Fruit fly (Drosophila melanogaster) whole organism, embryonic: ENCODE measurements around the gene phr6-4.

Experiments used
- Atf-2 ChIP-seq: fragments of 200-800 bp; sonication (Bioruptor generic); optimal IDR thresholded peaks from 2 replicates; lab custom pipeline; 2016; ENCODE audit warnings: missing biosample characterization, missing genetic modification characterization
- Atf6 ChIP-seq: fragments of 200-800 bp; sonication (Bioruptor generic); IDR thresholded peaks from 2 replicates; pipeline ENCODE4 v1.3.6; 2022; ENCODE audit warnings: missing biosample characterization, missing genetic modification characterization
- B-H2 ChIP-seq: fragments of 200-800 bp; sonication (Bioruptor generic); optimal IDR thresholded peaks from 2 replicates; lab custom pipeline; 2018; ENCODE audit warnings: missing biosample characterization, mild to moderate bottlenecking, missing genetic modification characterization
- CG10543 ChIP-seq: fragments of 200-800 bp; sonication (Bioruptor generic); optimal IDR thresholded peaks from 3 replicates; lab custom pipeline; 2017; ENCODE audit warnings: missing biosample characterization, mild to moderate bottlenecking, missing genetic modification characterization, moderate library complexity
- CG10654 ChIP-seq: fragments of 200-800 bp; sonication (Bioruptor generic); optimal IDR thresholded peaks from 2 replicates; lab custom pipeline; 2016; ENCODE audit warnings: missing biosample characterization, missing genetic modification characterization
- CG11504 ChIP-seq: fragments of 200-800 bp; sonication (Bioruptor generic); optimal IDR thresholded peaks from 3 replicates; lab custom pipeline; 2019; ENCODE audit warnings: missing biosample characterization, mild to moderate bottlenecking, missing genetic modification characterization, moderate library complexity
- CG12219 ChIP-seq: fragments of 200-800 bp; sonication (Bioruptor generic); optimal IDR thresholded peaks from 3 replicates; lab custom pipeline; 2018; ENCODE audit warnings: missing biosample characterization, mild to moderate bottlenecking, missing genetic modification characterization
- CG12391 ChIP-seq: fragments of 200-800 bp; sonication (Bioruptor generic); optimal IDR thresholded peaks from 3 replicates; lab custom pipeline; 2018; ENCODE audit warnings: missing biosample characterization, mild to moderate bottlenecking, missing genetic modification characterization, moderate library complexity
- CG12942 ChIP-seq: fragments of 200-800 bp; sonication (Bioruptor generic); optimal IDR thresholded peaks from 3 replicates; lab custom pipeline; 2016; ENCODE audit warnings: missing biosample characterization, missing genetic modification characterization
- CG13296 ChIP-seq: fragments of 200-800 bp; sonication (Bioruptor generic); optimal IDR thresholded peaks from 3 replicates; lab custom pipeline; 2018; ENCODE audit warnings: missing biosample characterization, mild to moderate bottlenecking, missing genetic modification characterization
- CG13775 ChIP-seq: fragments of 200-800 bp; sonication (Bioruptor generic); optimal IDR thresholded peaks from 3 replicates; lab custom pipeline; 2017; ENCODE audit warnings: missing biosample characterization, mild to moderate bottlenecking, missing genetic modification characterization
- CG14441 ChIP-seq: fragments of 200-800 bp; sonication (Bioruptor generic); IDR thresholded peaks from 2 replicates; pipeline ENCODE4 v1.3.6; 2022; ENCODE audit warnings: missing biosample characterization, missing genetic modification characterization
- CG1603 ChIP-seq: fragments of 200-800 bp; sonication (Bioruptor generic); optimal IDR thresholded peaks from 2 replicates; lab custom pipeline; 2019; ENCODE audit warnings: missing biosample characterization, mild to moderate bottlenecking, missing genetic modification characterization, moderate library complexity
- CG17912 ChIP-seq: fragments of 200-800 bp; sonication (Bioruptor generic); optimal IDR thresholded peaks from 2 replicates; lab custom pipeline; 2018; ENCODE audit warnings: missing biosample characterization, mild to moderate bottlenecking, missing genetic modification characterization
- CG18619 ChIP-seq: fragments of 200-800 bp; sonication (Bioruptor generic); optimal IDR thresholded peaks from 3 replicates; lab custom pipeline; 2017; ENCODE audit warnings: missing biosample characterization, mild to moderate bottlenecking, missing genetic modification characterization
- CG2889 ChIP-seq: fragments of 200-800 bp; sonication (Bioruptor generic); IDR thresholded peaks from 3 replicates; pipeline ENCODE4 v1.3.6; 2022; ENCODE audit warnings: missing biosample characterization, missing genetic modification characterization
- CG33213 ChIP-seq: fragments of 200-800 bp; sonication (Bioruptor generic); optimal IDR thresholded peaks from 3 replicates; lab custom pipeline; 2016; ENCODE audit warnings: missing biosample characterization, missing genetic modification characterization
- CG4282 ChIP-seq: fragments of 200-800 bp; sonication (Bioruptor generic); optimal IDR thresholded peaks from 2 replicates; lab custom pipeline; 2016; ENCODE audit warnings: missing biosample characterization, missing genetic modification characterization
- CG5180 ChIP-seq: fragments of 200-800 bp; sonication (Bioruptor generic); optimal IDR thresholded peaks from 3 replicates; lab custom pipeline; 2017; ENCODE audit warnings: missing biosample characterization, missing genetic modification characterization, mild to moderate bottlenecking, moderate library complexity, missing genetic modification reagents
- CG5953 ChIP-seq: fragments of 200-800 bp; sonication (Bioruptor generic); IDR thresholded peaks from 2 replicates; pipeline ENCODE4 v1.3.6; 2022; ENCODE audit warnings: missing biosample characterization, missing genetic modification characterization
- CG9609 ChIP-seq: fragments of 200-800 bp; sonication (Bioruptor generic); optimal IDR thresholded peaks from 3 replicates; lab custom pipeline; 2016; ENCODE audit warnings: missing biosample characterization, missing genetic modification characterization
- Camta ChIP-seq: fragments of 200-800 bp; sonication (Bioruptor generic); optimal IDR thresholded peaks from 2 replicates; lab custom pipeline; 2016; ENCODE audit warnings: missing biosample characterization, missing genetic modification characterization
- Dad ChIP-seq: fragments of 200-800 bp; sonication (Bioruptor generic); optimal IDR thresholded peaks from 3 replicates; lab custom pipeline; 2016; ENCODE audit warnings: missing biosample characterization, missing genetic modification characterization
- Doc2 ChIP-seq: fragments of 200-800 bp; sonication (Bioruptor generic); IDR thresholded peaks from 2 replicates; pipeline ENCODE4 v1.3.6; 2022; ENCODE audit warnings: missing biosample characterization, missing genetic modification characterization
- ERR ChIP-seq: fragments of 200-800 bp; sonication (Bioruptor generic); optimal IDR thresholded peaks from 2 replicates; lab custom pipeline; 2016; ENCODE audit warnings: missing biosample characterization, missing genetic modification characterization
- Elba2 ChIP-seq: fragments of 200-800 bp; sonication (Bioruptor generic); optimal IDR thresholded peaks from 3 replicates; lab custom pipeline; 2016; ENCODE audit warnings: missing biosample characterization, missing genetic modification characterization
- Fer2 ChIP-seq: fragments of 200-800 bp; sonication (Bioruptor generic); optimal IDR thresholded peaks from 2 replicates; lab custom pipeline; 2018; ENCODE audit warnings: missing biosample characterization, mild to moderate bottlenecking, missing genetic modification characterization, moderate library complexity
- HLH3B ChIP-seq: fragments of 200-800 bp; sonication (Bioruptor generic); IDR thresholded peaks from 2 replicates; pipeline ENCODE4 v1.3.6; 2022; ENCODE audit warnings: missing biosample characterization, missing genetic modification characterization
- HLH54F ChIP-seq: fragments of 200-800 bp; sonication (Bioruptor generic); optimal IDR thresholded peaks from 3 replicates; lab custom pipeline; 2016; ENCODE audit warnings: missing biosample characterization, missing genetic modification characterization
- Hr3 ChIP-seq: fragments of 200-800 bp; sonication (Bioruptor generic); optimal IDR thresholded peaks from 3 replicates; lab custom pipeline; 2016; ENCODE audit warnings: missing biosample characterization, missing genetic modification characterization
- Kr ChIP-seq: fragments of 200-800 bp; sonication (Bioruptor generic); optimal IDR thresholded peaks from 2 replicates; lab custom pipeline; 2017; ENCODE audit warnings: missing biosample characterization, mild to moderate bottlenecking, missing genetic modification characterization
- MTF-1 ChIP-seq: fragments of 200-800 bp; sonication (Bioruptor generic); optimal IDR thresholded peaks from 2 replicates; lab custom pipeline; 2018; ENCODE audit warnings: missing biosample characterization, mild to moderate bottlenecking, missing genetic modification characterization, borderline replicate concordance
- NC2β ChIP-seq: fragments of 200-800 bp; sonication (Bioruptor generic); optimal IDR thresholded peaks from 2 replicates; lab custom pipeline; 2016; ENCODE audit warnings: missing biosample characterization, missing genetic modification characterization
- Ptx1 ChIP-seq: fragments of 200-800 bp; sonication (Bioruptor generic); IDR thresholded peaks from 2 replicates; pipeline ENCODE4 v1.3.6; 2022; ENCODE audit warnings: missing biosample characterization, missing genetic modification characterization
- Side ChIP-seq: fragments of 200-800 bp; sonication (Bioruptor generic); optimal IDR thresholded peaks from 2 replicates; lab custom pipeline; 2016; ENCODE audit warnings: missing biosample characterization, missing genetic modification characterization
- Trl ChIP-seq, 3 experiments: fragments of >200 bp in 2 of 3; fragments of 200-800 bp in 1 of 3; sonication (Bioruptor generic) in 1 of 3; optimal IDR thresholded peaks; 2 replicates in 1 of 3; 3 replicates in 2 of 3; lab custom pipeline; 2016 to 2017; ENCODE audit warnings: missing biosample characterization in 1 of 3, missing genetic modification characterization in 1 of 3
- abd-A ChIP-seq: fragments of 200-800 bp; sonication (Bioruptor generic); optimal IDR thresholded peaks from 3 replicates; lab custom pipeline; 2019; ENCODE audit warnings: missing biosample characterization, mild to moderate bottlenecking, missing genetic modification characterization, moderate library complexity
- bsh ChIP-seq, 2 experiments: fragments of 200-800 bp; sonication (Bioruptor generic); optimal IDR thresholded peaks; 2 replicates each; lab custom pipeline; 2017 to 2018; ENCODE audit warnings: mild to moderate bottlenecking in 2 of 2, missing biosample characterization in 2 of 2, missing genetic modification characterization in 2 of 2, moderate library complexity in 1 of 2
- cwo ChIP-seq: fragments of 200-800 bp; sonication (Bioruptor generic); optimal IDR thresholded peaks from 3 replicates; lab custom pipeline; 2017; ENCODE audit warnings: missing biosample characterization, missing genetic modification characterization, mild to moderate bottlenecking, moderate library complexity, missing genetic modification reagents
- dati ChIP-seq: fragments of 200-800 bp; sonication (Bioruptor generic); IDR thresholded peaks from 2 replicates; pipeline ENCODE4 v1.3.6; 2022; ENCODE audit warnings: missing biosample characterization, missing genetic modification characterization
- dmrt11E ChIP-seq: fragments of 200-800 bp; sonication (Bioruptor generic); optimal IDR thresholded peaks from 3 replicates; lab custom pipeline; 2018; ENCODE audit warnings: missing biosample characterization, mild to moderate bottlenecking, missing genetic modification characterization, moderate library complexity
- fru ChIP-seq: fragments of >200 bp; optimal IDR thresholded peaks from 2 replicates; lab custom pipeline; 2017
- gcm2 ChIP-seq: fragments of 200-800 bp; sonication (Bioruptor generic); optimal IDR thresholded peaks from 2 replicates; lab custom pipeline; 2016; ENCODE audit warnings: missing biosample characterization, missing genetic modification characterization
- gsb ChIP-seq: fragments of 200-800 bp; sonication (Bioruptor generic); IDR thresholded peaks from 2 replicates; pipeline ENCODE4 v1.3.6; 2022; ENCODE audit warnings: missing biosample characterization, missing genetic modification characterization
- inv ChIP-seq: fragments of 200-800 bp; sonication (Bioruptor generic); IDR thresholded peaks from 2 replicates; pipeline ENCODE4 v1.3.6; 2022; ENCODE audit warnings: missing biosample characterization, missing genetic modification characterization; ENCODE audit not compliant: partially characterized antibody
- jigr1 ChIP-seq: fragments of 200-800 bp; sonication (Bioruptor generic); IDR thresholded peaks from 3 replicates; pipeline ENCODE4 v1.3.6; 2022; ENCODE audit warnings: missing biosample characterization, missing genetic modification characterization
- peb ChIP-seq: fragments of 200-800 bp; sonication (Bioruptor generic); IDR thresholded peaks from 2 replicates; pipeline ENCODE4 v1.3.6; 2022; ENCODE audit warnings: missing biosample characterization, missing genetic modification characterization
- row ChIP-seq: fragments of 200-800 bp; sonication (Bioruptor generic); IDR thresholded peaks from 3 replicates; pipeline ENCODE4 v1.3.6; 2022; ENCODE audit warnings: missing biosample characterization, missing genetic modification characterization
- slbo ChIP-seq: fragments of 200-800 bp; sonication (Bioruptor generic); IDR thresholded peaks from 2 replicates; pipeline ENCODE4 v1.3.6; 2022; ENCODE audit warnings: missing biosample characterization, missing genetic modification characterization
- ttk ChIP-seq: fragments of 200-800 bp; sonication (Bioruptor generic); IDR thresholded peaks from 2 replicates; pipeline ENCODE4 v2.1.2; 2022; ENCODE audit warnings: missing biosample characterization, missing genetic modification characterization
- usp ChIP-seq: fragments of >200 bp; optimal IDR thresholded peaks from 2 replicates; lab custom pipeline; 2017; ENCODE audit warnings: missing biosample characterization, missing genetic modification characterization

phr6-4 gene

dm6 chr2L:20649891-20650290 is 4.3 kb upstream of the phr6-4 start, which contains the start of gene CG2611 (continued):
- TF ChIP-seq CG17912 (GFP tag; lab: Kevin White, UChicago) (no peak), slbo (peak; percentile 76; the same call in 1 of the 2 replicates), CG18619 (GFP tag; lab: Kevin White, UChicago) (peak; percentile 12), abd-A (tag; lab: Kevin White, UChicago) (no peak), Fer2 (tag; lab: Kevin White, UChicago) (no peak), fru (lab: Kevin White, UChicago) (no peak), CG13775 (GFP tag; lab: Kevin White, UChicago) (peak; percentile 37), CG2889 (GFP tag; lab: Robert Waterston, UW) (no peak), CG12942 (peak; percentile 50), ERR (GFP tag; lab: Kevin White, UChicago) (peak; percentile 7), Ptx1 (GFP tag; lab: Robert Waterston, UW) (peak; percentile 58), HLH3B (GFP tag; lab: Robert Waterston, UW) (0 out of 2 replicates have a peak, but pooled peaks have one; percentile 29), CG10654 (GFP tag; lab: Kevin White, UChicago) (peak; percentile 44), dati (0 out of 2 replicates have a peak, but pooled peaks have one; percentile 42), Elba2 (no peak), CG5180 (GFP tag; lab: Kevin White, UChicago) (no peak), Camta (GFP tag; lab: Kevin White, UChicago) (peak; percentile 31), Trl (optimal IDR thresholded peaks at IDR 0.05; lab: Kevin White, UChicago) (no peak), Trl (GFP tag; optimal IDR thresholded peaks at IDR 0.05; lab: Kevin White, UChicago) (peak; percentile 71), inv (no peak), CG14441 (peak; percentile 67), CG1603 (tag; lab: Kevin White, UChicago) (peak; percentile 66), Hr3 (GFP tag; lab: Kevin White, UChicago) (peak; percentile 37), Dad (GFP tag; lab: Kevin White, UChicago) (peak; percentile 10), CG11504 (no peak), dmrt11E (tag; lab: Kevin White, UChicago) (peak; percentile 45), CG9609 (GFP tag; lab: Kevin White, UChicago) (peak; percentile 30), gsb (GFP tag; lab: Robert Waterston, UW) (no peak), bsh (GFP tag; optimal IDR thresholded peaks at IDR 0.05; lab: Kevin White, UChicago) (peak in 1 of 2 experiments; percentile 46), Doc2 (GFP tag; lab: Robert Waterston, UW) (no peak), CG10543 (no peak), NC2β (GFP tag; lab: Kevin White, UChicago) (peak; percentile 39), Atf-2 (GFP tag; lab: Kevin White, UChicago) (peak; percentile 47), CG33213 (GFP tag; lab: Kevin White, UChicago) (peak; percentile 36), CG13296 (peak; percentile 36), jigr1 (GFP tag; lab: Robert Waterston, UW) (no peak), B-H2 (peak; percentile 25), Atf6 (GFP tag; lab: Robert Waterston, UW) (peak; percentile 53; the same call in 1 of the 2 replicates), peb (GFP tag; lab: Robert Waterston, UW) (no peak), Side (GFP tag; lab: Kevin White, UChicago) (peak; percentile 31), Kr (no peak), CG4282 (GFP tag; lab: Kevin White, UChicago) (no peak), CG5953 (no peak), CG12391 (peak; percentile 63), CG12219 (GFP tag; lab: Kevin White, UChicago) (no peak), row (GFP tag; lab: Robert Waterston, UW) (peak; percentile 92), MTF-1 (GFP tag; lab: Kevin White, UChicago) (no peak), gcm2 (GFP tag; lab: Kevin White, UChicago) (no peak), ttk (GFP tag; lab: Robert Waterston, UW) (peak; percentile 30), cwo (GFP tag; lab: Kevin White, UChicago) (peak; percentile 16), usp (GFP tag; lab: Kevin White, UChicago) (no peak), HLH54F (peak; percentile 39)
